Fruit fly (Drosophila melanogaster) whole organism, wandering third instar larva: ENCODE measurements around the gene CG7298.

Experiments
- Abd-B ChIP-seq: fragments of >200 bp; optimal IDR thresholded peaks from 2 replicates; lab custom pipeline; 2017; ENCODE audit warnings: missing biosample characterization, missing genetic modification characterization
- Myc ChIP-seq: fragments of >200 bp; optimal IDR thresholded peaks from 2 replicates; lab custom pipeline; 2017
- br ChIP-seq: fragments of 200-800 bp; sonication (Bioruptor generic); optimal IDR thresholded peaks from 2 replicates; lab custom pipeline; 2016; ENCODE audit warnings: missing biosample characterization, missing genetic modification characterization
- dl ChIP-seq, 2 experiments: fragments of 175-275, 200-275 bp in 1 of 2; fragments of 200-275 bp in 1 of 2; sonication (Bioruptor generic); optimal IDR thresholded peaks; lab custom pipeline; 2018; ENCODE audit warnings: mild to moderate bottlenecking in 2 of 2, missing biosample characterization in 2 of 2, missing genetic modification characterization in 2 of 2, moderate library complexity in 2 of 2; ENCODE audit not compliant: partially characterized antibody in 2 of 2, insufficient read depth in 1 of 2
- dmrt93B ChIP-seq: fragments of 200-800 bp; sonication (Bioruptor generic); optimal IDR thresholded peaks from 2 replicates; lab custom pipeline; 2018; ENCODE audit warnings: missing biosample characterization, mild to moderate bottlenecking, missing genetic modification characterization
- fru ChIP-seq: fragments of 200-800 bp; sonication (Bioruptor generic); optimal IDR thresholded peaks from 3 replicates; lab custom pipeline; 2016; ENCODE audit warnings: missing biosample characterization, mild to moderate bottlenecking, missing genetic modification characterization
- lola ChIP-seq: fragments of >200 bp; optimal IDR thresholded peaks from 2 replicates; lab custom pipeline; 2017; ENCODE audit warnings: missing biosample characterization, missing genetic modification characterization
- rgr ChIP-seq: fragments of 200-800 bp; sonication (Bioruptor generic); optimal IDR thresholded peaks from 3 replicates; lab custom pipeline; 2016; ENCODE audit warnings: missing biosample characterization, mild to moderate bottlenecking, missing genetic modification characterization
- sage ChIP-seq: fragments of 200-800 bp; sonication (Bioruptor generic); optimal IDR thresholded peaks from 2 replicates; lab custom pipeline; 2016; ENCODE audit warnings: missing biosample characterization, mild to moderate bottlenecking, missing genetic modification characterization
- sv ChIP-seq: fragments of 200-800 bp; sonication (Bioruptor generic); optimal IDR thresholded peaks from 3 replicates; lab custom pipeline; 2016; ENCODE audit warnings: missing biosample characterization, missing genetic modification characterization
- usp ChIP-seq: fragments of >200 bp; optimal IDR thresholded peaks from 2 replicates; lab custom pipeline; 2017; ENCODE audit warnings: missing biosample characterization, missing genetic modification characterization

- peak; percentile 82 for TF ChIP-seq sage (GFP tag; lab: Kevin White, UChicago)
- peak; percentile 86 for TF ChIP-seq br
- TF ChIP-seq Myc (lab: Kevin White, UChicago) = no peak
- TF ChIP-seq fru (GFP tag; lab: Kevin White, UChicago) = peak; percentile 91
- peak; percentile 82 for TF ChIP-seq sv
- TF ChIP-seq dmrt93B (GFP tag; lab: Kevin White, UChicago) = peak; percentile 85
- TF ChIP-seq Abd-B (GFP tag; lab: Kevin White, UChicago) = no peak
- no peak for TF ChIP-seq lola (GFP tag; lab: Kevin White, UChicago)
- no peak for TF ChIP-seq dl (GFP tag; optimal IDR thresholded peaks at IDR 0.05; lab: Kevin White, UChicago; ENCODE audit: insufficient read depth in 1 of 2, partially characterized antibody in 2 of 2)
- peak; percentile 90 for TF ChIP-seq rgr (GFP tag; lab: Kevin White, UChicago)
- TF ChIP-seq usp = no peak
Measured at dm6 chr3L:20247513-20248173, 44.2 kb upstream of the CG7298 start, which contains the start of gene rdgC.
